Worm (Caenorhabditis elegans) whole organism, L4 larva: ENCODE results near the gene vit-3.

Experiments used
- D1046.2 ChIP-seq: fragments of 200-800 bp; sonication (Bioruptor generic); IDR thresholded peaks from 2 replicates; pipeline ENCODE4 v1.3.6; 2022; ENCODE audit warnings: missing genetic modification characterization, missing compliant biosample characterization
- arid-1 ChIP-seq: fragments of 200-800 bp; sonication (Bioruptor generic); conservative IDR thresholded peaks from 2 replicates; pipeline ENCODE4 v1.3.6; 2022; ENCODE audit warnings: missing genetic modification reagents, missing genetic modification characterization, missing compliant biosample characterization
- daf-16 ChIP-seq, 3 experiments: sonication (generic microtip); optimal IDR thresholded peaks; 2 replicates each; lab custom pipeline; 2016 to 2017; ENCODE audit warnings: missing genetic modification characterization in 3 of 3, missing genetic modification reagents in 3 of 3, mild to moderate bottlenecking in 2 of 3, missing compliant biosample characterization in 2 of 3, missing biosample characterization in 1 of 3, moderate library complexity in 1 of 3
- lin-15B ChIP-seq: fragments of 150-350 bp; sonication (generic microtip); optimal IDR thresholded peaks from 3 replicates; lab custom pipeline; 2014; ENCODE audit warnings: missing biosample characterization, missing genetic modification characterization
- nhr-10 ChIP-seq: fragments of 150-350 bp; optimal IDR thresholded peaks from 2 replicates; lab custom pipeline; 2014; ENCODE audit warnings: missing biosample characterization, missing genetic modification characterization
- unc-62 ChIP-seq, 3 experiments: fragments of 150-350 bp in 1 of 3; sonication (generic microtip); optimal IDR thresholded peaks in 2 of 3; peaks in 1 of 3; 1 replicate in 1 of 3; 2 replicates in 2 of 3; lab custom pipeline; 2014 to 2017; ENCODE audit warnings: missing biosample characterization in 3 of 3, missing genetic modification characterization in 3 of 3, missing genetic modification reagents in 3 of 3, missing genotype in 1 of 3

- TF ChIP-seq daf-16 (GFP tag; optimal IDR thresholded peaks at IDR 0.05; lab: Kevin White, UChicago) = peak in 1 of 2 experiments; percentile 47
- no peak for TF ChIP-seq daf-16 (tag; optimal IDR thresholded peaks at IDR 0.05; lab: Kevin White, UChicago)
- no peak for TF ChIP-seq D1046.2 (GFP tag; lab: Robert Waterston, UW)
- TF ChIP-seq lin-15B (tag; lab: Kevin White, UChicago) = no peak
- TF ChIP-seq unc-62 (GFP tag; optimal IDR thresholded peaks at IDR 0.05 in 1 of 2; lab: Kevin White, UChicago) = peak in 1 of 2 experiments; percentile 79
- no peak for TF ChIP-seq unc-62 (tag; optimal IDR thresholded peaks at IDR 0.05; lab: Kevin White, UChicago)
- no peak for TF ChIP-seq nhr-10 (tag; lab: Kevin White, UChicago)
- no peak for TF ChIP-seq arid-1 (GFP tag; lab: Robert Waterston, UW)
Observed at ce11 chrX:3536302-3537251, 35.8 kb downstream of the vit-3 start.
